Worm (Caenorhabditis elegans): ENCODE results near the gene srt-50.
"Not testable (repeated sequence)": the region's sequence is repeated elsewhere in the genome, so short reads cannot be mapped to it uniquely, and the experiment has no call there.

srt-50 gene

DNA sequence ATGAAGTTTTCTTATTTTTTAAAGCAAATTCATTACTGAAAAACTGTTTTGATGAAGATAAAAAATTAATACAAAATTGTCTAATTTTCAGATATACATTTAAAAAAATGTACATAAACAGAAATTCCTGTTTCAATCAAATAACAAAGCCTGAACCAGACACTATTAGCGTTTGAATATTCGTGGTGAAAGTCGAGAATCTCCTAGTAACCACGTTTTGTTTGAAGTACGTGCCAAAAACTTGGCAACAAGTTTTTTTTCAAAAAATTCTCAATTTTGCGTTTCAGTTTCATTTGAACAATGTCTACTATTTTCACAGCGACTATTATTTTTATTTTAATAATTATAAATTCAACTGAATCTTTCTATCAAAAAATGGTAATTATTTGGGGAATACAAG is 48.4 kb downstream of the srt-50 start, which contains the start of gene M199.7:
TSS of gene M199.7 (plus strand) at position 301 of the 400 bp plus-strand sequence.
- TF ChIP-seq fax-1 (tag; optimal IDR thresholded peaks at IDR 0.05) (no peak), syd-9 (tag; optimal IDR thresholded peaks at IDR 0.05) (no peak), ceh-48 (tag; optimal IDR thresholded peaks at IDR 0.05) (no peak)

DNA sequence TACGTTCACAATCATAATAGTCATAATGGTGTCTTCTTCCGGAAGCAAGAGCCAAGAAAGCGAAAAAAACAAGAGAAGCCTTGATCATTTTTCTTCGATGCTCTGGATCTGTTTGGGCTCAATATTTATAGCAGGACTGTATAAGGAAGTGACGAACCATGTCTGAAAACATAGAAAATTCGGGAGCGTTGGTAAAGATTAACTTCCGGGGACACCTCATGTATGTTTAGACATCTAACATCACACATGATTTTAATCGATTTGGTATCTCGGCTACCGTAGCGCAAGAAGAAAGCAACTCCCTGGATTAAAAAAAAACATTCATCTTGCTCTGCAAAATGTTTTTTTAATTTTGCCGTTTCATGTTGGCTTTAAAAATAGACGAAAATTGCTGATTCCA is 51.5 kb downstream of the srt-50 start, which contains the start of gene clec-190:
TSS of gene clec-190 (minus strand) at position 101 of the 400 bp plus-strand sequence.
- TF ChIP-seq pax-1 (tag; optimal IDR thresholded peaks at IDR 0.05) (no peak), K02D7.2 (tag; optimal IDR thresholded peaks at IDR 0.05) (no peak), ref-2 (tag; optimal IDR thresholded peaks at IDR 0.05) (no peak), dmd-4 (tag; optimal IDR thresholded peaks at IDR 0.05; ENCODE audit: borderline replicate concordance) (no peak), syd-9 (tag; optimal IDR thresholded peaks at IDR 0.05) (no peak), ceh-34 (tag; optimal IDR thresholded peaks at IDR 0.05) (no peak), ceh-14 (tag; optimal IDR thresholded peaks at IDR 0.05) (no peak), elt-2 (tag; optimal IDR thresholded peaks at IDR 0.05) (no peak), T23F11.4 (GFP tag; optimal IDR thresholded peaks at IDR 0.05) (no peak), ceh-22 (tag; optimal IDR thresholded peaks at IDR 0.05) (no peak), hlh-30 (tag; optimal IDR thresholded peaks at IDR 0.05; ENCODE audit: insufficient read depth) (no peak), F13H6.1 (tag; optimal IDR thresholded peaks at IDR 0.05) (no peak)

DNA sequence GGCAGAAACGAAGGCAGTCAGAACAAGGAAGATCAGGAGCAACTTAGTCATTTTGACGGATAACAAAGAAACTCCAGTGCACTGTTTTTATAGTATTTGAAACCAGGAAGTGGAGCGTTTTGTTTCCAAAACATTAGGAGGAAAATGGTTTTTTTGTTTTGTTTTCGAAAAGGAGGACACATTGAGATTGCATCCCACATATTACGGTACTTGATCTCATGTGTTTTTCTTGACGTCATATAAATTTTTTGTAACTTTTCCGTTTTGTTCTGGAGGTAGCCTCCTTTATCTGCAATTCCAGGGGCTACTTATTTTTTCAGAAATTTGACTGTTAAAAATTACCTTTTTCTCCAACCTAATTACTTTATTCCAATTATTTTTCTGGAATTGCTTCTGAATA is 53.2 kb downstream of the srt-50 start, which contains the start of gene M199.9:
TSS of gene M199.9 (minus strand) at position 101 of the 400 bp plus-strand sequence.
- TF ChIP-seq T23F11.4 (GFP tag; optimal IDR thresholded peaks at IDR 0.05), result no peak
- no peak for TF ChIP-seq ceh-19 (GFP tag; optimal IDR thresholded peaks at IDR 0.05)
- no peak for TF ChIP-seq ceh-24 (tag; optimal IDR thresholded peaks at IDR 0.05)
- no peak for TF ChIP-seq odd-2 (tag; optimal IDR thresholded peaks at IDR 0.05)
- no peak for TF ChIP-seq ceh-34 (tag; optimal IDR thresholded peaks at IDR 0.05)
- TF ChIP-seq elt-2 (tag; optimal IDR thresholded peaks at IDR 0.05), result no peak
- TF ChIP-seq ceh-48 (tag; optimal IDR thresholded peaks at IDR 0.05), result no peak
- no peak for TF ChIP-seq ceh-6 (GFP tag; optimal IDR thresholded peaks at IDR 0.05)
- no peak for TF ChIP-seq zip-5 (tag; optimal IDR thresholded peaks at IDR 0.05)
- no peak for TF ChIP-seq pha-2 (tag; optimal IDR thresholded peaks at IDR 0.05)
- TF ChIP-seq madf-2 (tag; optimal IDR thresholded peaks at IDR 0.05), result no peak
- TF ChIP-seq fax-1 (tag; optimal IDR thresholded peaks at IDR 0.05), result no peak
- no peak for TF ChIP-seq hlh-30 (tag; optimal IDR thresholded peaks at IDR 0.05; ENCODE audit: insufficient read depth)
- no peak for TF ChIP-seq hlh-8 (tag; optimal IDR thresholded peaks at IDR 0.05)
- no peak for TF ChIP-seq K09A11.1 (tag; optimal IDR thresholded peaks at IDR 0.05; ENCODE audit: insufficient read depth)
- TF ChIP-seq dve-1 (tag; optimal IDR thresholded peaks at IDR 0.05), result no peak
- no peak for TF ChIP-seq pax-1 (tag; optimal IDR thresholded peaks at IDR 0.05)
- no peak for TF ChIP-seq gmeb-2 (tag; optimal IDR thresholded peaks at IDR 0.05)
- no peak for TF ChIP-seq nhr-11 (tag; optimal IDR thresholded peaks at IDR 0.05)
- no peak for TF ChIP-seq eyg-1 (tag; optimal IDR thresholded peaks at IDR 0.05)

DNA sequence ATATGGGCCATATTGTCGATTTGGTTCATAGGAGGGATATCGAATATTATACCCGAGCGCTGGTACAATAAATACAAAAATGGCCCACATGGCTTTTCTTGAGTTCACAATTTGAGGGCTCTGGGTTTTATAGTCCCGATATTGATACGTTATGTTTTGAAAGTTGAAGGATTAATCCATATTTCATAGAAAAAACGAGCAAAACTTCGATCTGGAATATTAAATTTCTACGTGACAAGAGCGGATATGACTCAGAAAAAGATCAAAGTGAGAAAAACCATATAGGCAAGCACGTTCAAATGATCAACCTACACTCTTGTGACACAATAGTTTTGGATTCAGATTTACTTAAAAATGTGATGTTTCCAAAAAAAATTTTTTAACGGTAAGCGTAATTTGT is 57.2 kb downstream of the srt-50 start, which contains the start of gene col-135:
TSS of gene col-135 (minus strand) at position 101 of the 400 bp plus-strand sequence.
- TF ChIP-seq sox-4 (tag; optimal IDR thresholded peaks at IDR 0.05) (no peak), ceh-18 (tag; optimal IDR thresholded peaks at IDR 0.05) (no peak), odd-2 (tag; optimal IDR thresholded peaks at IDR 0.05) (no peak)

DNA sequence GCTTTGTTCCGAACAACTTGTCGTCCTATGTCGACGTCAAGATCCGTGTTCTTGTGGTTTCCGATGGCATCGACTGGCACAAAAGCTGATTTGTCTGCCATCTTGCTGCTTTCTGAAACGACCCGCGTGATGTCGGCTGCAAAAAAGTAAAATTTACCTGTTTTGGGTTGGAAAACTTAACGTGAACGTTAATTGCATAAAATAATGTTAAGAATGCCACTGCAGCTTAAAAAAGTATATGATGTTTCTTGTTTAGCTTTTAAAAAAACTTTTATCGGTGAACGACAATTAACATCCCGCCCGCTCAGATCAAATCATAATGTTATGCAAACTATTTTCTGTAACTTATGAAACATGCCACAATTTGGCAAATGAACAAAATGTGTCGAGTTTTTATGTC is 59.4 kb downstream of the srt-50 start, which contains the start of gene M199.8:
TSS of gene M199.8 (minus strand) at position 101 of the 400 bp plus-strand sequence.
- not testable (repeated sequence) for TF ChIP-seq dmd-4 (tag; optimal IDR thresholded peaks at IDR 0.05; ENCODE audit: borderline replicate concordance); ttx-3 (tag; optimal IDR thresholded peaks at IDR 0.05); fkh-6 (tag; optimal IDR thresholded peaks at IDR 0.05)

All from whole organism, late embryonic.